Worm (Caenorhabditis elegans) whole organism, midembryonic: ENCODE results near the gene C14C10.2.

Source experiments
- T22C8.4 ChIP-seq: fragments of 200-800 bp; sonication (Bioruptor generic); IDR thresholded peaks from 2 replicates; pipeline ENCODE4 v1.3.6; 2022; ENCODE audit warnings: missing genetic modification characterization, missing compliant biosample characterization
- cog-1 ChIP-seq: sonication (generic microtip); optimal IDR thresholded peaks from 2 replicates; lab custom pipeline; 2016; ENCODE audit warnings: missing genetic modification characterization, missing compliant biosample characterization
- flt-1 ChIP-seq: fragments of 200-800 bp; sonication (Bioruptor generic); IDR thresholded peaks from 2 replicates; pipeline ENCODE4 v1.3.6; 2022; ENCODE audit warnings: missing genetic modification characterization, missing compliant biosample characterization
- klf-2 ChIP-seq: fragments of 200-800 bp; sonication (Bioruptor generic); conservative IDR thresholded peaks from 2 replicates; pipeline ENCODE4 v1.3.6; 2022; ENCODE audit warnings: missing genetic modification reagents, missing genetic modification characterization, missing compliant biosample characterization
- med-1 ChIP-seq: sonication (generic microtip); optimal IDR thresholded peaks from 2 replicates; lab custom pipeline; 2017; ENCODE audit warnings: missing genetic modification characterization, mild to moderate bottlenecking, missing compliant biosample characterization, antibody characterized with exemption, missing genetic modification reagents; ENCODE audit not compliant: insufficient read depth
- ztf-23 ChIP-seq: fragments of 200-800 bp; sonication (Bioruptor generic); IDR thresholded peaks from 2 replicates; pipeline ENCODE4 v1.3.6; 2022; ENCODE audit warnings: missing genetic modification reagents, missing genetic modification characterization, missing compliant biosample characterization

DNA sequence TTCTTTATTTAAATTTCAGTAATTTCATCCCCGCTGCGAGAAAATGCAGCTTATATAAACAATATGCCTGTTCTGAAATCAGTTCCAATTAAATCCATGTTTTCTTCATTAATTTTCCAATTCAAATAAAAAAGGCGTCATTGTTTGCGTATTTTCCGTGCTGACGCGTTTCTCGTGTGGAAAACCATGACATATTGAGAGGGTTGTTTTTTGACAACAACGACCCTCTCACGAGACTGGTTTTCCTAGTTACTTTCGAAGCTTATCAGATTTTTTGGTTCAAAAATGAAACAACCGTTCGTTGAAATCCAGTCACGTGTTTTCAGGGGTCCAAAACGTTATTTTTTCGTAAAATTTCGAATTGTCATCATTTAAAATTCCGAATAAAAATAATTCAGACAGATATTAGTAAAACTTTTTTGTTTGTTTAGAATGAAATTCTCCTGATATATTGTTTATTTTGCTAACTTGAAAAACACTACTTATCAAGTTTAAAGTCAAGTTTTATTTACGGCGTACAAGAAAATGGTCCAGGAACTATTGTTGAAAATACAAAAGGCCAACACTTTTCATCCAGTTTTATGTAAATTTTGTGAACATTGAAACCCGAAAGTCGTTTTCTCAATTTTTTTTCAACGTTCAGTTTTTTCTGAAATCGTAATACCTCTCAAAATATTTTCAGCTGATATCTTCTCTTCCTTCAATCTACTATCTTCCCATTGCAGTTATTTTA lies 7.4 kb upstream of the C14C10.2 start, which contains the start of gene C14C10.5:
- TF ChIP-seq flt-1 (GFP tag; lab: Robert Waterston, UW) (no peak), T22C8.4 (GFP tag; lab: Robert Waterston, UW) (no peak), cog-1 (tag; lab: Kevin White, UChicago) (no peak), med-1 (GFP tag; lab: Kevin White, UChicago) (no peak), ztf-23 (GFP tag; lab: Robert Waterston, UW) (no peak), klf-2 (no peak)
